Fruit fly (Drosophila melanogaster): ENCODE results near the gene Idgf3.

Gene Idgf3

DNA sequence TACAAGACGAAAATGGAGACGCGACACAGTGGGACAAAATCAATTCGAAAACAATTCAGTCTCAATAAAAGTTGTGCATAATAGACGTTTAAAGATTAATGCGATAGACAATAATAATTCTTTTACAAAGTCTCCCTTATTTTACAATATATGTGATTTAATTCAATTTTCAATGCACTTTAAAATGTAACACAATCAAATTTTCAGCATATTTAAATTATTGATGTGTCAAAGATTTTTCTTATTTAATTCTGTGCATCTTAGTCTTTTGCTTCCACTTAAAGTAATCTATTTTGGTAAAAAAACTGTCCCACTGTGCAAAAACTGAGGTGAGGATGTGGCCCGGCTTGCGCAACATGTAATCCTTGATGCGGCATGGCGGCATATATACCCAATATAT is 12.8 kb upstream of the Idgf3 start:
- TF ChIP-seq CG7101 (tag; optimal IDR thresholded peaks at IDR 0.05) (no peak), bab1 (GFP tag; optimal IDR thresholded peaks at IDR 0.05) (no peak), toe (GFP tag; optimal IDR thresholded peaks at IDR 0.05) (no peak), CG7045 (GFP tag; optimal IDR thresholded peaks at IDR 0.05) (no peak), ovo (GFP tag; optimal IDR thresholded peaks at IDR 0.05) (no peak), CG1620 (GFP tag; optimal IDR thresholded peaks at IDR 0.05) (no peak)

DNA sequence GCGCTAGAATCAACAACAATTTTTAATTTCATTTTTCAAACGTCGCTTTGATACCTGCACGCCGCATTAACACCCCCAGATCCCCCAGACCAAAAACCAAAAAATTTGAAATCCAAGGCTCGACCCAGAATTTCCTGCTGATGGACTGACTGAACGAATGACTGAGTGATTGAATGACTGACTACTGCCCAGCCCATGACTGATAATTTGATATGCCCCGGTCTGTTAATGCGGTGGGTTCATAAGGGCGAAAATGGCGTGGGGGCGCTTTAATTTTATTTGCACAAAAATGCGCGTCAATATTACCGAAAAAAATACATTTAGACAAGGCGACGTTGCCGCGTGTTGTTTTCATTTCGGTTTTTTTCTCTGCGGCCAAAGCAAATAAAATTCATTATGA is 8.1 kb upstream of the Idgf3 start:
- TF ChIP-seq CG1620 (GFP tag; optimal IDR thresholded peaks at IDR 0.05) (no peak), CG12768 (GFP tag; optimal IDR thresholded peaks at IDR 0.05) (no peak), CG5204 (GFP tag; optimal IDR thresholded peaks at IDR 0.05) (no peak), ovo (GFP tag; optimal IDR thresholded peaks at IDR 0.05) (no peak), CG14711 (tag; optimal IDR thresholded peaks at IDR 0.05) (no peak), pad (GFP tag; optimal IDR thresholded peaks at IDR 0.05) (no peak), CG7045 (GFP tag; optimal IDR thresholded peaks at IDR 0.05) (no peak), Mnt (GFP tag; optimal IDR thresholded peaks at IDR 0.05) (no peak), CG33017 (tag; optimal IDR thresholded peaks at IDR 0.05) (no peak), Crg-1 (GFP tag; optimal IDR thresholded peaks at IDR 0.05) (no peak), bab1 (GFP tag; optimal IDR thresholded peaks at IDR 0.05) (no peak), tj (GFP tag; optimal IDR thresholded peaks at IDR 0.05) (no peak)

DNA sequence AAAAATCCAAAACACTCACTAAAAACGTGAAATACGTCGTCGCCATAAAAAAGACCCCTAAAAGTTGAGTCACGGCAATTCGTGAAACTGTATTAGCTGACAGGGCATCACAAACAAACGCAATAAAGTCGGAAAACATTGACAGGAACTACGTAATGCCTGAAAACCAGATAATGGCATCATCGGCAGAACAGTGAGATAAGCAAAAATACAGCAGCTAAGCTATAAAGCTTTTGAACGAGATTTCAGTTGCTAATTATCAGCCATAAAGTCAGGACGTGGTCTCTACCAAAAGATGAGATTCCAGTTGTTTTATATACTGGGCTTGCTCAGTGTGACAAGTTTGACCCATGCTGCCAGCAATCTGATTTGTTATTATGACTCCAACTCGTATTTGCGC is 5.7 kb upstream of the Idgf3 start, which contains the start of gene Idgf1:
Gene Idgf1, plus strand, starts transcription at position 245 of the 400 bp plus-strand sequence.
- TF ChIP-seq Hr96 (GFP tag; optimal IDR thresholded peaks at IDR 0.05): no peak
- no peak for TF ChIP-seq CG7101 (tag; optimal IDR thresholded peaks at IDR 0.05)
- peak; percentile 47 for TF ChIP-seq tj (GFP tag; optimal IDR thresholded peaks at IDR 0.05)
- peak; percentile 18 for TF ChIP-seq CG33017 (tag; optimal IDR thresholded peaks at IDR 0.05)
- peak; percentile 53 for TF ChIP-seq kay (GFP tag; ENCODE audit: borderline replicate concordance)
- TF ChIP-seq CG5204 (GFP tag; optimal IDR thresholded peaks at IDR 0.05): no peak
- no peak for TF ChIP-seq ovo (GFP tag; optimal IDR thresholded peaks at IDR 0.05)
- TF ChIP-seq Clk (GFP tag; optimal IDR thresholded peaks at IDR 0.05): no peak
- no peak for TF ChIP-seq toe (GFP tag; optimal IDR thresholded peaks at IDR 0.05)

DNA sequence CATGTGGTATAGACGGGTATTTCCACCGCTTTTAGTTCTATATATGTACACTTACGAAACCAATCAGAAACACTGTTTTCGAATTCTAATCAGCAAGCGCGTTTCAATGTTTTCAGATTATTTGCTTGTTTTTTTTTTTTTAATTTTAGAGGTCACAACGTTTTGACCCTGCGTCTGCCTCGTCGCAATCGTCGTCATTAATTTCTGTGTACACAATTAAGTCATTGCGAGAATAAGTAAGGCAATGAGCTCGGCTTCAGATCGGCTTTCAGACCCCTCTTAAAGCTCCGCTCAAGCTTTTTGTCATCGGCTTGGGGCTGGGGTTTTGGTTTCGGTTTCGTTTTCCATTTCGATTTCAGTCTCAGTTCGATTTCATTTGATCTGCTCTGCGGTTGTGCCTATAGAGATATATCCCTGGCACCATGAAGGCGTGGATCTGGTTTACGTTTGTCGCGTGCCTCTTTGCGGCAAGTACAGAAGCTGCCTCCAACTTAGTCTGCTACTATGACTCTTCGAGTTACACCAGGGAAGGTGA is 3.7 kb upstream of the Idgf3 start, which contains the start of gene Idgf2:
Gene Idgf2, plus strand, starts transcription at position 356 of the 535 bp plus-strand sequence.
- TF ChIP-seq CG7101 (tag; optimal IDR thresholded peaks at IDR 0.05): no peak
- TF ChIP-seq CG7045 (GFP tag; optimal IDR thresholded peaks at IDR 0.05): no peak
- TF ChIP-seq tj (GFP tag; optimal IDR thresholded peaks at IDR 0.05): no peak
- peak; percentile 80 for TF ChIP-seq pad (GFP tag; optimal IDR thresholded peaks at IDR 0.05)
- no peak for TF ChIP-seq CG11617 (GFP tag; optimal IDR thresholded peaks at IDR 0.05)
- TF ChIP-seq ovo (GFP tag; optimal IDR thresholded peaks at IDR 0.05): no peak
- TF ChIP-seq kay (GFP tag; ENCODE audit: borderline replicate concordance): peak; percentile 77
- no peak for TF ChIP-seq CG1620 (GFP tag; optimal IDR thresholded peaks at IDR 0.05)

DNA sequence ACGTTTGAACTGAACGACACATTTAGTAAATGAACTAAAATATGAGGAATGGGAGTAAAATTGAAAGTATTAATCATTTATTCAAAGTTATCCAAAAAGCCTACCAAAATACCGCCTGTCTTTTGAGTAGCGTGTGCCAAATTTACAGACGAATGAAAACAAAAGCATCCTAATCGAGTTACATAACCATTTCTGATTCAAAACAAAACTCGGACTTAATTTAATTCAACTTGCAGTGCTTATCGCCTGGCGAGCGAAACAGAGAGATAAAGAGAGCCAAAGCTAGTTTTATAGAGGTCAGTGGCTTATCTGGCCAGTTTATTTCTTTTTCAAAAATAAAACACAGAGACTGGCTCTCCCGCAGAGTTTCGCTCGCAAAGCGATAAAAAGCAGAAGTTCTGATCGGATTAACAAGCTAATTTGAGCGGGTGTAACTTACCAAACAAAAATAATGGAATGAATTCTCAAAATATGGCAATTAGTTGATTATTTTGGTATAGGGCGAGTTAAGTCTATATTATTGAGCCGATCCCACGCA is 2.8 kb upstream of the Idgf3 start:
- no peak for TF ChIP-seq ovo (GFP tag; optimal IDR thresholded peaks at IDR 0.05)
- TF ChIP-seq kay (GFP tag; ENCODE audit: borderline replicate concordance): peak; percentile 70

DNA sequence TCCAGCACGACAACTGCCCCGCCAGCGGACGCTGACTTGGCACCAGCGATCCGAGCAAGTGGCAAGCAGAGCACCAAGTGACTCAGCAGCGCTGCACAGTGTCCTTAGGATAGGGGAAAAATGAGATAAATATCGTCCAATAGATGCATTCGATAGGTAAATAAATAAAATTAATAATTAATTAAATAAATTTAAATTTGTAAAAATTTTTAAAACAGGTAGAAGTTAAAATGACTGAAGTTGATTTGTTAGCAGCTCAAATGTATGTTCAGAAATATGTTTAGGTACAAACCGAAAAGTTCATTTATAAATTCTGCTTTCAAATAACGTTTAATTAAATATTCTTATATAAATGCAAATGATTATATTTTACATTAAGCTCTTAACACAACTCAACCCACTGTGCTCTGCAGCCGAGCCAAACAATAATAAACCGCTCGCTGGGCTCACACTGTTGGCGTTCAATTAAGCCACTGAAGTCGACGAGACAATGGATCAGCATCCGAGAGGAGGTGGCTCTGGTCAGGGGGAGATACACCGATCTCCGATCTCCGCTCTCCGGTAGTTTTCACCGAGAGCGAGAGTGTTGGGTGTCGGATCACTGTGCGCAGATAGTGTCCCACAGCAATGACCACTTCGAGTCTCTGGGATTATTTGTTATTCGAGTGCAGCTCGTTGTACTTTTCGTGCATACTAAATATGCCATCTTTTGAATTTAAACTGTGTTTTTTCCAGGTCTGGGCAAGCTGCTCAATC is 2.1 kb upstream of the Idgf3 start, which contains the start of gene CG5888:
Gene CG5888, minus strand, starts transcription at position 19 of the 756 bp plus-strand sequence.
- TF ChIP-seq CG33017 (tag; optimal IDR thresholded peaks at IDR 0.05): peak; percentile 45
- TF ChIP-seq kay (GFP tag; ENCODE audit: borderline replicate concordance): peak; percentile 63
- peak; percentile 48 for TF ChIP-seq CG7101 (tag; optimal IDR thresholded peaks at IDR 0.05)
- peak; percentile 33 for TF ChIP-seq CG7045 (GFP tag; optimal IDR thresholded peaks at IDR 0.05)
- peak; percentile 66 for TF ChIP-seq tj (GFP tag; optimal IDR thresholded peaks at IDR 0.05)
- TF ChIP-seq CG12768 (GFP tag; optimal IDR thresholded peaks at IDR 0.05): peak; percentile 25
- peak; percentile 72 for TF ChIP-seq CG11617 (GFP tag; optimal IDR thresholded peaks at IDR 0.05)
- TF ChIP-seq Hr96 (GFP tag; optimal IDR thresholded peaks at IDR 0.05): no peak
- no peak for TF ChIP-seq Crg-1 (GFP tag; optimal IDR thresholded peaks at IDR 0.05)

DNA sequence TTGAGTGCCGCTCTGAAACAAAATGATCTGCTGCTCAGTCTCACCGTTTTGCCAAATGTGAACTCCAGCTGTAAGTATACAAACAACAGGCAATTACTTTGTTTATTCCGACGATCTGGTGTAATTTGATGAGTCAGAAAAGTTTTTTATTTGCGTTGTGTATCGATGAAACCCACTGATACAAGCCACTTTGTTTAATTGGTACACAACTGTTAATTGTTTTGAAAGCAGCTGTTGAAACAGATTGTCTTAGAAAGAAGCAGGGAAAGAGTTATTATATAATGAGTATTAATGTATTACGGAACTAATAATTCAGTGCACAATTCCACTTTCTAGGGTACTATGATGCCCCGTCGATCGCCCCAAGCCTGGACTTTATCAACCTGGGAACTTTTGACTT is 1.2 kb downstream of the Idgf3 start:
- no peak for TF ChIP-seq kay (GFP tag; ENCODE audit: borderline replicate concordance)
- TF ChIP-seq Hr96 (GFP tag; optimal IDR thresholded peaks at IDR 0.05): no peak
- no peak for TF ChIP-seq CG11617 (GFP tag; optimal IDR thresholded peaks at IDR 0.05)
- TF ChIP-seq Crg-1 (GFP tag; optimal IDR thresholded peaks at IDR 0.05): peak; percentile 3
- TF ChIP-seq CG7045 (GFP tag; optimal IDR thresholded peaks at IDR 0.05): peak; percentile 15
- TF ChIP-seq ovo (GFP tag; optimal IDR thresholded peaks at IDR 0.05): peak; percentile 31
- peak; percentile 1 for TF ChIP-seq CG14711 (tag; optimal IDR thresholded peaks at IDR 0.05)
- TF ChIP-seq CG7101 (tag; optimal IDR thresholded peaks at IDR 0.05): peak; percentile 28
